Worm (Caenorhabditis elegans) whole organism, L4 larva: ENCODE results near the gene F54F12.1.

Experiments used
- D1046.2 ChIP-seq: fragments of 200-800 bp; sonication (Bioruptor generic); IDR thresholded peaks from 2 replicates; pipeline ENCODE4 v1.3.6; 2022; ENCODE audit warnings: missing genetic modification characterization, missing compliant biosample characterization
- F49E8.2 ChIP-seq: sonication (generic microtip); optimal IDR thresholded peaks from 2 replicates; lab custom pipeline; 2016; ENCODE audit warnings: missing compliant biosample characterization, mild to moderate bottlenecking, missing genetic modification characterization, borderline replicate concordance
- T26A8.4 ChIP-seq: fragments of 200-800 bp; sonication (Bioruptor generic); IDR thresholded peaks from 2 replicates; pipeline ENCODE4 v1.3.6; 2022; ENCODE audit warnings: missing genetic modification characterization, missing compliant biosample characterization
- Y5F2A.4 ChIP-seq: fragments of 200-800 bp; sonication (Bioruptor generic); optimal IDR thresholded peaks from 2 replicates; lab custom pipeline; 2018; ENCODE audit warnings: mild to moderate bottlenecking, missing genetic modification characterization, missing compliant biosample characterization
- ZK546.5 ChIP-seq, 2 experiments: sonication (generic microtip); optimal IDR thresholded peaks; 2 replicates each; lab custom pipeline; 2017; ENCODE audit warnings: missing biosample characterization in 2 of 2, missing genetic modification characterization in 2 of 2
- aha-1 ChIP-seq: fragments of 150-350 bp; peaks from one replicate; lab custom pipeline; 2014; ENCODE audit warnings: missing biosample characterization, missing genetic modification characterization
- aly-2 ChIP-seq: sonication (generic microtip); optimal IDR thresholded peaks from 2 replicates; lab custom pipeline; 2018; ENCODE audit warnings: missing biosample characterization, missing genetic modification characterization
- arid-1 ChIP-seq: fragments of 200-800 bp; sonication (Bioruptor generic); conservative IDR thresholded peaks from 2 replicates; pipeline ENCODE4 v1.3.6; 2022; ENCODE audit warnings: missing genetic modification reagents, missing genetic modification characterization, missing compliant biosample characterization
- ceh-20 ChIP-seq: fragments of 200-800 bp; sonication (Bioruptor generic); IDR thresholded peaks from 2 replicates; pipeline ENCODE4 v1.3.6; 2022; ENCODE audit warnings: missing genetic modification reagents, missing genetic modification characterization, missing compliant biosample characterization
- ceh-28 ChIP-seq: fragments of 150-350 bp; optimal IDR thresholded peaks from 2 replicates; lab custom pipeline; 2014; ENCODE audit warnings: missing biosample characterization, missing genetic modification reagents, missing genetic modification characterization
- ceh-32 ChIP-seq: sonication (generic microtip); optimal IDR thresholded peaks from 2 replicates; lab custom pipeline; 2016; ENCODE audit warnings: mild to moderate bottlenecking, missing genetic modification characterization, missing compliant biosample characterization; ENCODE audit not compliant: poor library complexity
- ceh-44 ChIP-seq: fragments of 200-800 bp; sonication (Bioruptor generic); IDR thresholded peaks from 2 replicates; pipeline ENCODE4 v1.3.6; 2022; ENCODE audit warnings: missing genetic modification reagents, missing genetic modification characterization, missing compliant biosample characterization
- ces-1 ChIP-seq: fragments of 150-350 bp; sonication (generic microtip); optimal IDR thresholded peaks from 4 replicates; lab custom pipeline; 2014; ENCODE audit warnings: missing biosample characterization, missing genetic modification reagents, missing genetic modification characterization
- cey-2 ChIP-seq: sonication (generic microtip); optimal IDR thresholded peaks from 3 replicates; lab custom pipeline; 2017; ENCODE audit warnings: missing genetic modification characterization, mild to moderate bottlenecking, missing compliant biosample characterization, antibody characterized with exemption, borderline replicate concordance; ENCODE audit not compliant: insufficient read depth
- ctbp-1 ChIP-seq: fragments of 200-800 bp; sonication (Bioruptor generic); IDR thresholded peaks from 2 replicates; pipeline ENCODE4 v1.3.6; 2022; ENCODE audit warnings: missing genetic modification reagents, missing genetic modification characterization, missing compliant biosample characterization
- daf-16 ChIP-seq, 3 experiments: sonication (generic microtip); optimal IDR thresholded peaks; 2 replicates each; lab custom pipeline; 2016 to 2017; ENCODE audit warnings: missing genetic modification characterization in 3 of 3, missing genetic modification reagents in 3 of 3, mild to moderate bottlenecking in 2 of 3, missing compliant biosample characterization in 2 of 3, missing biosample characterization in 1 of 3, moderate library complexity in 1 of 3
- daf-8 ChIP-seq: fragments of 200-800 bp; sonication (Bioruptor generic); IDR thresholded peaks from 2 replicates; pipeline ENCODE4 v1.3.6; 2022; ENCODE audit warnings: missing genetic modification characterization, missing compliant biosample characterization
- dmd-6 ChIP-seq: fragments of 200-800 bp; sonication (Bioruptor generic); IDR thresholded peaks from 2 replicates; pipeline ENCODE4 v1.3.6; 2022; ENCODE audit warnings: missing genetic modification reagents, missing genetic modification characterization, missing compliant biosample characterization
- duxl-1 ChIP-seq: sonication (generic microtip); optimal IDR thresholded peaks from 2 replicates; lab custom pipeline; 2016; ENCODE audit warnings: mild to moderate bottlenecking, missing genetic modification characterization, moderate library complexity, missing compliant biosample characterization; ENCODE audit not compliant: poor library complexity
- dve-1 ChIP-seq: sonication (generic microtip); optimal IDR thresholded peaks from 2 replicates; lab custom pipeline; 2017; ENCODE audit warnings: antibody characterized with exemption, mild to moderate bottlenecking, missing genetic modification characterization, missing compliant biosample characterization; ENCODE audit not compliant: insufficient read depth
- egl-43 ChIP-seq: fragments of 200-800 bp; sonication (Bioruptor generic); IDR thresholded peaks from 2 replicates; pipeline ENCODE4 v1.3.6; 2022; ENCODE audit warnings: missing genetic modification reagents, missing genetic modification characterization, missing compliant biosample characterization
- hlh-11 ChIP-seq: fragments of 200-800 bp; sonication (Bioruptor generic); optimal IDR thresholded peaks from 2 replicates; lab custom pipeline; 2018; ENCODE audit warnings: mild to moderate bottlenecking, missing genetic modification characterization, missing compliant biosample characterization
- hlh-30 ChIP-seq: sonication (generic microtip); optimal IDR thresholded peaks from 2 replicates; lab custom pipeline; 2017; ENCODE audit warnings: antibody characterized with exemption, mild to moderate bottlenecking, missing genetic modification characterization, missing compliant biosample characterization; ENCODE audit not compliant: insufficient read depth
- lin-15B ChIP-seq: fragments of 150-350 bp; sonication (generic microtip); optimal IDR thresholded peaks from 3 replicates; lab custom pipeline; 2014; ENCODE audit warnings: missing biosample characterization, missing genetic modification characterization
- lir-3 ChIP-seq: sonication (generic microtip); optimal IDR thresholded peaks from 2 replicates; lab custom pipeline; 2016; ENCODE audit warnings: mild to moderate bottlenecking, missing genetic modification characterization, missing compliant biosample characterization
- lsy-2 ChIP-seq, 2 experiments: fragments of 150-350 bp in 1 of 2; sonication (generic microtip) in 1 of 2; optimal IDR thresholded peaks; 2 replicates each; lab custom pipeline; 2014 to 2017; ENCODE audit warnings: missing biosample characterization in 2 of 2, missing genetic modification characterization in 2 of 2
- mdl-1 ChIP-seq, 2 experiments: fragments of 150-350 bp in 1 of 2; sonication (generic microtip) in 1 of 2; optimal IDR thresholded peaks; 2 replicates each; lab custom pipeline; 2014 to 2017; ENCODE audit warnings: missing biosample characterization in 2 of 2, missing genetic modification characterization in 2 of 2
- mxl-2 ChIP-seq: fragments of 200-800 bp; sonication (Bioruptor generic); conservative IDR thresholded peaks from 2 replicates; pipeline ENCODE4 v1.3.6; 2022; ENCODE audit warnings: missing genetic modification reagents, missing genetic modification characterization, missing compliant biosample characterization
- nhr-111 ChIP-seq: fragments of 200-800 bp; sonication (Bioruptor generic); optimal IDR thresholded peaks from 2 replicates; lab custom pipeline; 2018; ENCODE audit warnings: mild to moderate bottlenecking, missing genetic modification characterization, missing compliant biosample characterization
- nhr-25 ChIP-seq: sonication (generic microtip); optimal IDR thresholded peaks from 2 replicates; lab custom pipeline; 2017; ENCODE audit warnings: missing genetic modification characterization, mild to moderate bottlenecking, missing compliant biosample characterization, antibody characterized with exemption, moderate library complexity, borderline replicate concordance; ENCODE audit not compliant: insufficient read depth
- nhr-28 ChIP-seq: fragments of 150-350 bp; optimal IDR thresholded peaks from 2 replicates; lab custom pipeline; 2014; ENCODE audit warnings: missing biosample characterization, missing genetic modification characterization
- nhr-6 ChIP-seq: fragments of 150-350 bp; optimal IDR thresholded peaks from 2 replicates; lab custom pipeline; 2014; ENCODE audit warnings: missing biosample characterization, missing genetic modification characterization
- nhr-76 ChIP-seq: fragments of 150-350 bp; optimal IDR thresholded peaks from 2 replicates; lab custom pipeline; 2014; ENCODE audit warnings: missing biosample characterization, missing genetic modification characterization
- nhr-77 ChIP-seq: fragments of 150-350 bp; optimal IDR thresholded peaks from 2 replicates; lab custom pipeline; 2014; ENCODE audit warnings: missing biosample characterization, missing genetic modification characterization
- php-3 ChIP-seq: fragments of 200-800 bp; sonication (Bioruptor generic); IDR thresholded peaks from 2 replicates; pipeline ENCODE4 v1.3.6; 2022; ENCODE audit warnings: missing genetic modification reagents, missing genetic modification characterization, missing compliant biosample characterization
- pqm-1 ChIP-seq: sonication (generic microtip); optimal IDR thresholded peaks from 2 replicates; lab custom pipeline; 2017; ENCODE audit warnings: missing biosample characterization, missing genetic modification characterization
- saeg-2 ChIP-seq: fragments of 200-800 bp; sonication (Bioruptor generic); IDR thresholded peaks from 2 replicates; pipeline ENCODE4 v1.3.6; 2022; ENCODE audit warnings: missing genetic modification reagents, missing genetic modification characterization, missing compliant biosample characterization
- set-16 ChIP-seq: fragments of 200-800 bp; sonication (Bioruptor generic); IDR thresholded peaks from 2 replicates; pipeline ENCODE4 v1.3.6; 2022; ENCODE audit warnings: missing genetic modification reagents, missing genetic modification characterization, missing compliant biosample characterization
- zag-1 ChIP-seq: fragments of 150-350 bp; optimal IDR thresholded peaks from 2 replicates; lab custom pipeline; 2014; ENCODE audit warnings: missing biosample characterization, missing genetic modification characterization
- zip-11 ChIP-seq: fragments of 200-800 bp; sonication (Bioruptor generic); IDR thresholded peaks from 2 replicates; pipeline ENCODE4 v1.3.6; 2022; ENCODE audit warnings: missing genetic modification characterization, missing compliant biosample characterization
- ztf-11 ChIP-seq: fragments of 150-350 bp; optimal IDR thresholded peaks from 2 replicates; lab custom pipeline; 2014; ENCODE audit warnings: missing biosample characterization, missing genetic modification characterization

F54F12.1 gene

DNA sequence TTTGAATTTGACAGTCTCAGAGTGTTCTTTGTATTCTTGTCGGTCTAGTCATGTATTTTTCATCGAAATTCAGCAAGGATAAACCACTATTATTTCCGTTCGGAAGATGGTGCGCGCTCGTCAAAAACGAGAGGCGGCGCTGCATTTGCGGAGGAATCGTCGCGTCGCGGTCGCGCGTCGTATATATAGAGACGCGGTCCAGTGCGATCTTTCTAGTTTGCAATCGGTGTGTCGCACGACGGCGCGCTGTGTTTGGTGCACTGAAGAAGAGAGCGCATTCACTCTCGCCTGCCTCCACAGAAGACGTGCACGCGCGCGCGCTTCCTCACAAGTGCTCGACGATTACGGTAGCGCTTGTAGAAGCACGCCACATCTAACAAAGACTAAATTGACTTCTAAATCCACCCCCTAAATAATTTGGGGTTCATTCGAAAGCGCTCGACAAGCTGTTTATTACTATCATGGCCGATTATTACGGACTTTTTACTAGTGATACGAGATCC is 15.4 kb upstream of the F54F12.1 start, which contains the start of gene Y39E4B.6 (continued):
- TF ChIP-seq daf-16 (GFP tag; optimal IDR thresholded peaks at IDR 0.05; lab: Kevin White, UChicago) (peak in 1 of 2 experiments; percentile 17), daf-16 (tag; optimal IDR thresholded peaks at IDR 0.05; lab: Kevin White, UChicago) (peak; percentile 47), lir-3 (tag; lab: Kevin White, UChicago) (peak; percentile 12), ceh-28 (no peak), mdl-1 (tag; optimal IDR thresholded peaks at IDR 0.05; lab: Kevin White, UChicago) (peak; percentile 89 to 94), lin-15B (tag; lab: Kevin White, UChicago) (peak; percentile 42)

DNA sequence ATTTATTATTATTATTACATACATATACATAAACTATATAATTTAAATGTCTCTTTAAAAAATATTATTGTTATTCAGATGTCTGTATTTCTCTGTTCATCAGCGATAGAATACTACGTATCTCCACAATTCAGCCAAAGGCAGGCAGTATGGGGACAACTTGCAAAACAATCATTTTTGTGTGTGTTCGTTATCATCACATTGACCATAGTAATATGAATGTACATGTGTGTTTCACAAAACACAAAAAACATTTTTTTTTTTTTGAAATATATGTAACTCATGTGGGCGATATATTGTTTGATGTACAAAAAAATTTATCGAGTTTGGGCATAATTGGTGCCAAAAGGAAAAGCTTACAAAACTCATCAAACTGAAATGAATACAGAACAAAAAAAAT is 14.2 kb upstream of the F54F12.1 start:
- TF ChIP-seq hlh-11 (tag; lab: Kevin White, UChicago) (peak; percentile 11), pqm-1 (peak; percentile 3), daf-16 (GFP tag; optimal IDR thresholded peaks at IDR 0.05; lab: Kevin White, UChicago) (no peak), daf-16 (tag; optimal IDR thresholded peaks at IDR 0.05; lab: Kevin White, UChicago) (peak; percentile 76), nhr-77 (tag; lab: Kevin White, UChicago) (peak; percentile 12), aly-2 (tag; lab: Kevin White, UChicago) (no peak), dve-1 (tag; lab: Kevin White, UChicago) (peak; percentile 13), lsy-2 (tag; optimal IDR thresholded peaks at IDR 0.05; lab: Kevin White, UChicago) (peak in 1 of 2 experiments; percentile 17), mxl-2 (GFP tag; lab: Robert Waterston, UW) (no peak), nhr-28 (peak; percentile 66)

ce11 chrIII:13067884-13068767 is 12.9 kb upstream of the F54F12.1 start:
- TF ChIP-seq duxl-1 (tag; lab: Kevin White, UChicago) (peak; percentile 28), D1046.2 (GFP tag; lab: Robert Waterston, UW) (0 out of 2 replicates have a peak, but pooled peaks have one; percentile 41), ceh-20 (GFP tag; lab: Robert Waterston, UW) (peak; percentile 68), cey-2 (tag; lab: Kevin White, UChicago) (no peak), nhr-6 (tag; lab: Kevin White, UChicago) (peak; percentile 69), saeg-2 (GFP tag; lab: Robert Waterston, UW) (0 out of 2 replicates have a peak, but pooled peaks have one; percentile 65), nhr-76 (tag; lab: Kevin White, UChicago) (no peak), zip-11 (GFP tag; lab: Robert Waterston, UW) (no peak), nhr-111 (GFP tag; lab: Kevin White, UChicago) (no peak), ces-1 (no peak), daf-8 (0 out of 2 replicates have a peak, but pooled peaks have one; percentile 55), ZK546.5 (tag; optimal IDR thresholded peaks at IDR 0.05; lab: Kevin White, UChicago) (no peak), php-3 (GFP tag; lab: Robert Waterston, UW) (no peak; the same call in 1 of the 2 replicates), hlh-11 (tag; lab: Kevin White, UChicago) (peak; percentile 94), ceh-32 (tag; lab: Kevin White, UChicago) (no peak), Y5F2A.4 (GFP tag; lab: Kevin White, UChicago) (no peak), daf-16 (GFP tag; optimal IDR thresholded peaks at IDR 0.05; lab: Kevin White, UChicago) (peak in 1 of 2 experiments; percentile 41), daf-16 (tag; optimal IDR thresholded peaks at IDR 0.05; lab: Kevin White, UChicago) (peak; percentile 84), nhr-25 (peak; percentile 72), ztf-11 (tag; lab: Kevin White, UChicago) (no peak), ceh-28 (peak; percentile 14), lin-15B (tag; lab: Kevin White, UChicago) (no peak), set-16 (GFP tag; lab: Robert Waterston, UW) (peak; percentile 78), F49E8.2 (tag; lab: Kevin White, UChicago) (no peak), T26A8.4 (GFP tag; lab: Robert Waterston, UW) (no peak; the same call in 1 of the 2 replicates), lsy-2 (tag; optimal IDR thresholded peaks at IDR 0.05; lab: Kevin White, UChicago) (peak; percentile 65 to 83), ceh-44 (no peak), ctbp-1 (peak; percentile 75), aha-1 (tag; lab: Kevin White, UChicago) (peak; percentile 100), hlh-30 (tag; lab: Kevin White, UChicago) (peak; percentile 97), dmd-6 (GFP tag; lab: Robert Waterston, UW) (peak; percentile 86), arid-1 (GFP tag; lab: Robert Waterston, UW) (no peak), egl-43 (GFP tag; lab: Robert Waterston, UW) (peak; percentile 87), zag-1 (no peak)
